Worm (Caenorhabditis elegans) whole organism, young adult: ENCODE results near the gene Y42A5A.5.
A peak's percentile ranks its signal among the peaks of the same experiment; 100 is the strongest.

Experiments used
- B0035.1 ChIP-seq: sonication (generic microtip); optimal IDR thresholded peaks from 2 replicates; lab custom pipeline; 2016; ENCODE audit warnings: missing genetic modification characterization, mild to moderate bottlenecking, missing compliant biosample characterization, missing genotype, missing genetic modification reagents
- C17E4.6 ChIP-seq: fragments of 200-800 bp; sonication (Bioruptor generic); IDR thresholded peaks from 2 replicates; pipeline ENCODE4 v1.3.6; 2022; ENCODE audit warnings: missing genetic modification reagents, missing genetic modification characterization, missing compliant biosample characterization
- D2030.7 ChIP-seq: fragments of 200-800 bp; sonication (Bioruptor generic); IDR thresholded peaks from 2 replicates; pipeline ENCODE4 v1.3.6; 2022; ENCODE audit warnings: missing genetic modification reagents, missing genetic modification characterization, missing compliant biosample characterization
- K11D2.4 ChIP-seq: fragments of 200-800 bp; sonication (Bioruptor generic); IDR thresholded peaks from 2 replicates; pipeline ENCODE4 v1.3.6; 2022; ENCODE audit warnings: missing genetic modification reagents, missing genetic modification characterization, missing compliant biosample characterization
- Y53F4B.3 ChIP-seq: fragments of 200-800 bp; sonication (Bioruptor generic); IDR thresholded peaks from 2 replicates; pipeline ENCODE4 v1.3.6; 2022; ENCODE audit warnings: missing genetic modification reagents, missing genetic modification characterization, missing compliant biosample characterization
- ama-1 ChIP-seq, 3 experiments: fragments of 150-350 bp in 1 of 3; sonication (generic microtip) in 2 of 3; optimal IDR thresholded peaks; 2 replicates each; lab custom pipeline; 2014 to 2018; ENCODE audit warnings: missing biosample characterization in 2 of 3, missing genetic modification characterization in 2 of 3, missing genetic modification reagents in 2 of 3
- athp-1 ChIP-seq: sonication (generic microtip); optimal IDR thresholded peaks from 2 replicates; lab custom pipeline; 2017; ENCODE audit warnings: mild to moderate bottlenecking, missing genetic modification characterization, missing compliant biosample characterization
- bed-2 ChIP-seq: fragments of 200-800 bp; sonication (Bioruptor generic); IDR thresholded peaks from 2 replicates; pipeline ENCODE4 v1.3.6; 2022; ENCODE audit warnings: missing genetic modification reagents, missing genetic modification characterization, missing compliant biosample characterization
- cebp-1 ChIP-seq, 2 experiments: fragments of 200-800 bp in 1 of 2; sonication (Bioruptor generic) in 1 of 2; sonication (generic microtip) in 1 of 2; IDR thresholded peaks in 1 of 2; optimal IDR thresholded peaks in 1 of 2; 2 replicates each; pipeline versions ENCODE4 v1.3.6 to Lab custom; 2017 to 2022; ENCODE audit warnings: missing compliant biosample characterization in 2 of 2, missing genetic modification characterization in 2 of 2, mild to moderate bottlenecking in 1 of 2, missing genetic modification reagents in 1 of 2, moderate library complexity in 1 of 2
- cebp-2 ChIP-seq: fragments of 200-800 bp; sonication (Bioruptor generic); IDR thresholded peaks from 2 replicates; pipeline ENCODE4 v1.3.6; 2022; ENCODE audit warnings: missing genetic modification characterization, missing compliant biosample characterization
- ceh-27 ChIP-seq: fragments of 200-800 bp; sonication (Bioruptor generic); optimal IDR thresholded peaks from 2 replicates; lab custom pipeline; 2018; ENCODE audit warnings: mild to moderate bottlenecking, missing genetic modification characterization, moderate library complexity, missing compliant biosample characterization
- ceh-58 ChIP-seq: fragments of 200-800 bp; sonication (Bioruptor generic); IDR thresholded peaks from 2 replicates; pipeline ENCODE4 v1.3.6; 2022; ENCODE audit warnings: missing genetic modification characterization, missing compliant biosample characterization
- ceh-79 ChIP-seq: sonication (generic microtip); optimal IDR thresholded peaks from 2 replicates; lab custom pipeline; 2017; ENCODE audit warnings: mild to moderate bottlenecking, missing genetic modification characterization, missing compliant biosample characterization
- ceh-91 ChIP-seq: fragments of 200-800 bp; sonication (Bioruptor generic); IDR thresholded peaks from 2 replicates; pipeline ENCODE4 v1.3.6; 2022; ENCODE audit warnings: missing genetic modification reagents, missing genetic modification characterization, missing compliant biosample characterization
- die-1 ChIP-seq: sonication (generic microtip); optimal IDR thresholded peaks from 2 replicates; lab custom pipeline; 2016; ENCODE audit warnings: missing genotype, mild to moderate bottlenecking, missing genetic modification characterization, missing compliant biosample characterization
- egl-18 ChIP-seq: fragments of 200-800 bp; sonication (Bioruptor generic); IDR thresholded peaks from 2 replicates; pipeline ENCODE4 v1.3.6; 2022; ENCODE audit warnings: missing genetic modification reagents, missing genetic modification characterization, missing compliant biosample characterization
- ekl-4 ChIP-seq: fragments of 200-800 bp; sonication (Bioruptor generic); IDR thresholded peaks from 2 replicates; pipeline ENCODE4 v1.3.6; 2022; ENCODE audit warnings: missing genetic modification reagents, missing genetic modification characterization, missing compliant biosample characterization
- hlh-12 ChIP-seq: sonication (generic microtip); optimal IDR thresholded peaks from 2 replicates; lab custom pipeline; 2016; ENCODE audit warnings: missing genetic modification characterization, missing compliant biosample characterization
- hmg-1.2 ChIP-seq: fragments of 200-800 bp; sonication (Bioruptor generic); IDR thresholded peaks from 2 replicates; pipeline ENCODE4 v1.3.6; 2022; ENCODE audit warnings: missing genetic modification reagents, missing genetic modification characterization, missing compliant biosample characterization
- lag-1 ChIP-seq: fragments of 200-800 bp; sonication (Bioruptor generic); IDR thresholded peaks from 2 replicates; pipeline ENCODE4 v1.3.6; 2022; ENCODE audit warnings: missing genetic modification reagents, missing genetic modification characterization, missing compliant biosample characterization
- lin-35 ChIP-seq, 3 experiments: fragments of 150-350 bp in 2 of 3; sonication (generic microtip) in 1 of 3; optimal IDR thresholded peaks; 2 replicates each; lab custom pipeline; 2014 to 2018; ENCODE audit warnings: missing biosample characterization in 3 of 3, missing genetic modification characterization in 3 of 3, missing genetic modification reagents in 3 of 3
- lin-40 ChIP-seq: sonication (generic microtip); optimal IDR thresholded peaks from 2 replicates; lab custom pipeline; 2016; ENCODE audit warnings: missing genetic modification characterization, mild to moderate bottlenecking, missing compliant biosample characterization, missing genotype, missing genetic modification reagents
- lir-1 ChIP-seq: fragments of 200-800 bp; sonication (Bioruptor generic); conservative IDR thresholded peaks from 2 replicates; pipeline ENCODE4 v1.3.6; 2022; ENCODE audit warnings: missing genetic modification reagents, missing genetic modification characterization, missing compliant biosample characterization
- lsl-1 ChIP-seq: fragments of 200-800 bp; sonication (Bioruptor generic); optimal IDR thresholded peaks from 2 replicates; lab custom pipeline; 2018; ENCODE audit warnings: mild to moderate bottlenecking, missing genetic modification characterization, moderate library complexity, missing compliant biosample characterization
- madf-10 ChIP-seq: sonication (generic microtip); optimal IDR thresholded peaks from 2 replicates; lab custom pipeline; 2016; ENCODE audit warnings: mild to moderate bottlenecking, missing genetic modification characterization, missing compliant biosample characterization
- madf-3 ChIP-seq: fragments of 200-800 bp; sonication (Bioruptor generic); IDR thresholded peaks from 2 replicates; pipeline ENCODE4 v1.3.6; 2022; ENCODE audit warnings: missing genetic modification reagents, missing genetic modification characterization, missing compliant biosample characterization
- mel-28 ChIP-seq: sonication (generic microtip); optimal IDR thresholded peaks from 2 replicates; lab custom pipeline; 2016; ENCODE audit warnings: borderline replicate concordance, mild to moderate bottlenecking, missing genetic modification characterization, missing compliant biosample characterization
- mxl-1 ChIP-seq: sonication (generic microtip); optimal IDR thresholded peaks from 2 replicates; lab custom pipeline; 2016; ENCODE audit warnings: missing genetic modification characterization, missing compliant biosample characterization
- nfya-1 ChIP-seq: sonication (generic microtip); optimal IDR thresholded peaks from 2 replicates; lab custom pipeline; 2017; ENCODE audit warnings: antibody characterized with exemption, missing compliant biosample characterization, missing genetic modification characterization, borderline replicate concordance; ENCODE audit not compliant: insufficient read depth
- nfya-2 ChIP-seq: fragments of 200-800 bp; sonication (Bioruptor generic); IDR thresholded peaks from 2 replicates; pipeline ENCODE4 v1.3.6; 2022; ENCODE audit warnings: missing genetic modification reagents, missing genetic modification characterization, missing compliant biosample characterization
- nhr-120 ChIP-seq: fragments of 200-800 bp; sonication (Bioruptor generic); IDR thresholded peaks from 2 replicates; pipeline ENCODE4 v1.3.6; 2022; ENCODE audit warnings: missing genetic modification characterization, missing compliant biosample characterization
- nhr-27 ChIP-seq: fragments of 200-800 bp; sonication (Bioruptor generic); optimal IDR thresholded peaks from 2 replicates; lab custom pipeline; 2018; ENCODE audit warnings: mild to moderate bottlenecking, missing genetic modification characterization, moderate library complexity, missing compliant biosample characterization
- nhr-80 ChIP-seq: sonication (generic microtip); optimal IDR thresholded peaks from 2 replicates; lab custom pipeline; 2016; ENCODE audit warnings: missing genetic modification characterization, missing compliant biosample characterization
- nhr-90 ChIP-seq: sonication (generic microtip); optimal IDR thresholded peaks from 2 replicates; lab custom pipeline; 2016; ENCODE audit warnings: missing genotype, mild to moderate bottlenecking, missing genetic modification characterization, missing compliant biosample characterization
- pha-4 ChIP-seq: fragments of 150-350 bp; sonication (generic microtip); optimal IDR thresholded peaks from 2 replicates; lab custom pipeline; 2014; ENCODE audit warnings: missing biosample characterization, missing genetic modification reagents, missing genetic modification characterization
- rec-8 ChIP-seq, 2 experiments: sonication (generic microtip); optimal IDR thresholded peaks; 2 replicates each; lab custom pipeline; 2016; ENCODE audit warnings: mild to moderate bottlenecking in 2 of 2, missing genetic modification characterization in 2 of 2, missing genetic modification reagents in 2 of 2, missing genotype in 2 of 2, missing biosample characterization in 1 of 2, missing compliant biosample characterization in 1 of 2, moderate library complexity in 1 of 2
- repo-1 ChIP-seq: sonication (generic microtip); optimal IDR thresholded peaks from 2 replicates; lab custom pipeline; 2017; ENCODE audit warnings: mild to moderate bottlenecking, missing genetic modification characterization, missing compliant biosample characterization
- rpc-1 ChIP-seq, 2 experiments: fragments of 150-350 bp in 1 of 2; sonication (generic microtip) in 1 of 2; optimal IDR thresholded peaks; 2 replicates each; lab custom pipeline; 2014 to 2018; ENCODE audit warnings: missing biosample characterization in 1 of 2, missing genetic modification characterization in 1 of 2, missing genetic modification reagents in 1 of 2, missing genotype in 1 of 2
- sdz-38 ChIP-seq: sonication (generic microtip); optimal IDR thresholded peaks from 2 replicates; lab custom pipeline; 2016; ENCODE audit warnings: missing genotype, missing genetic modification characterization, missing compliant biosample characterization
- sea-2 ChIP-seq: fragments of 200-800 bp; sonication (Bioruptor generic); IDR thresholded peaks from 2 replicates; pipeline ENCODE4 v1.3.6; 2022; ENCODE audit warnings: missing genetic modification characterization, missing compliant biosample characterization
- snpc-3.4 ChIP-seq: sonication (generic microtip); optimal IDR thresholded peaks from 2 replicates; lab custom pipeline; 2017; ENCODE audit warnings: missing genetic modification characterization, mild to moderate bottlenecking, missing compliant biosample characterization, antibody characterized with exemption, moderate library complexity, missing genotype, missing genetic modification reagents
- tbx-9 ChIP-seq: sonication (generic microtip); optimal IDR thresholded peaks from 2 replicates; lab custom pipeline; 2016; ENCODE audit warnings: borderline replicate concordance, missing genetic modification characterization, inconsistent platforms, missing compliant biosample characterization
- unc-130 ChIP-seq: sonication (generic microtip); optimal IDR thresholded peaks from 2 replicates; lab custom pipeline; 2016; ENCODE audit warnings: missing genetic modification reagents, missing genetic modification characterization, missing compliant biosample characterization
- zfh-2 ChIP-seq: fragments of 200-800 bp; sonication (Bioruptor generic); conservative IDR thresholded peaks from 2 replicates; pipeline ENCODE4 v1.3.6; 2022; ENCODE audit warnings: missing genetic modification reagents, missing genetic modification characterization, missing compliant biosample characterization
- zim-3 ChIP-seq: sonication (generic microtip); optimal IDR thresholded peaks from 2 replicates; lab custom pipeline; 2017; ENCODE audit warnings: mild to moderate bottlenecking, missing genetic modification characterization, moderate library complexity, missing compliant biosample characterization
- ztf-25 ChIP-seq: fragments of 200-800 bp; sonication (Bioruptor generic); IDR thresholded peaks from 2 replicates; pipeline ENCODE4 v1.3.6; 2022; ENCODE audit warnings: missing genetic modification reagents, missing genetic modification characterization, missing compliant biosample characterization
- ztf-26 ChIP-seq: sonication (generic microtip); optimal IDR thresholded peaks from 2 replicates; lab custom pipeline; 2017; ENCODE audit warnings: missing genetic modification characterization, missing compliant biosample characterization

Gene Y42A5A.5

ce11 chrV:11113041-11113574 lies 3.6 kb upstream of the Y42A5A.5 start, which contains the start of gene erfa-3 (continued):
- TF ChIP-seq lin-40 (tag; lab: Kevin White, UChicago), result peak; percentile 49
- no peak for TF ChIP-seq pha-4
- TF ChIP-seq hlh-12 (tag; lab: Kevin White, UChicago), result no peak
- TF ChIP-seq tbx-9 (tag; lab: Kevin White, UChicago), result no peak
- TF ChIP-seq unc-130, result no peak
- TF ChIP-seq hmg-1.2 (GFP tag; lab: Robert Waterston, UW), result peak; percentile 43; the same call in 1 of the 2 replicates
- no peak for TF ChIP-seq mel-28 (tag; lab: Kevin White, UChicago)
- TF ChIP-seq sdz-38, result no peak
- TF ChIP-seq ceh-79 (tag; lab: Kevin White, UChicago), result no peak
- TF ChIP-seq lsl-1 (GFP tag; lab: Kevin White, UChicago), result peak; percentile 28
- no peak for TF ChIP-seq nhr-90
- TF ChIP-seq lir-1 (GFP tag; lab: Robert Waterston, UW), result 0 out of 2 replicates have a peak, but pooled peaks have one; percentile 23
- TF ChIP-seq Y53F4B.3 (GFP tag; lab: Robert Waterston, UW), result no peak
- peak; percentile 53 for TF ChIP-seq die-1 (tag; lab: Kevin White, UChicago)
- 0 out of 2 replicates have a peak, but pooled peaks have one; percentile 63 for TF ChIP-seq egl-18
- 0 out of 2 replicates have a peak, but pooled peaks have one; percentile 41 for TF ChIP-seq K11D2.4
- peak; percentile 85 for TF ChIP-seq snpc-3.4 (tag; lab: Kevin White, UChicago)
- no peak for TF ChIP-seq zim-3 (tag; lab: Kevin White, UChicago)
- TF ChIP-seq nhr-120 (GFP tag; lab: Robert Waterston, UW), result no peak
- TF ChIP-seq ceh-91 (GFP tag; lab: Robert Waterston, UW), result no peak; the same call in 1 of the 2 replicates
- TF ChIP-seq athp-1 (tag; lab: Kevin White, UChicago), result peak; percentile 2
- TF ChIP-seq nhr-27 (tag; lab: Kevin White, UChicago), result no peak
- TF ChIP-seq zfh-2, result no peak
- TF ChIP-seq repo-1 (tag; lab: Kevin White, UChicago), result peak; percentile 44
- no peak for TF ChIP-seq mxl-1
- TF ChIP-seq ztf-25 (GFP tag; lab: Robert Waterston, UW), result no peak
- no peak for TF ChIP-seq rec-8 (tag; optimal IDR thresholded peaks at IDR 0.05; lab: Kevin White, UChicago)
- no peak for TF ChIP-seq sea-2 (GFP tag; lab: Robert Waterston, UW)
- TF ChIP-seq ceh-58 (GFP tag; lab: Robert Waterston, UW), result no peak
- TF ChIP-seq C17E4.6, result no peak
- no peak for TF ChIP-seq ztf-26 (tag; lab: Kevin White, UChicago)
- no peak for TF ChIP-seq B0035.1 (tag; lab: Kevin White, UChicago)
- TF ChIP-seq madf-3 (GFP tag; lab: Robert Waterston, UW), result no peak
- peak; percentile 7 for TF ChIP-seq madf-10 (tag; lab: Kevin White, UChicago)
- TF ChIP-seq lag-1 (GFP tag; lab: Robert Waterston, UW), result no peak
- TF ChIP-seq D2030.7 (GFP tag; lab: Robert Waterston, UW), result peak; percentile 38; the same call in 1 of the 2 replicates
- no peak for TF ChIP-seq bed-2
- peak; percentile 93 for TF ChIP-seq cebp-1 (GFP tag; IDR thresholded peaks at IDR 0.05; lab: Robert Waterston, UW)
- TF ChIP-seq cebp-1 (tag; optimal IDR thresholded peaks at IDR 0.05; lab: Kevin White, UChicago), result peak; percentile 97
- TF ChIP-seq cebp-2 (GFP tag; lab: Robert Waterston, UW), result no peak
- TF ChIP-seq ekl-4 (GFP tag; lab: Robert Waterston, UW), result peak; percentile 62; the same call in 1 of the 2 replicates
- TF ChIP-seq ama-1 (optimal IDR thresholded peaks at IDR 0.05; lab: Kevin White, UChicago), result no peak
- TF ChIP-seq ama-1 (GFP tag; optimal IDR thresholded peaks at IDR 0.05; lab: Kevin White, UChicago), result peak in 1 of 2 experiments; percentile 30
- no peak for TF ChIP-seq ceh-27 (GFP tag; lab: Kevin White, UChicago)
- no peak for TF ChIP-seq nfya-2 (GFP tag; lab: Robert Waterston, UW)
- peak; percentile 63 for TF ChIP-seq nhr-80 (tag; lab: Kevin White, UChicago)
- TF ChIP-seq rpc-1 (optimal IDR thresholded peaks at IDR 0.05; lab: Kevin White, UChicago), result peak; percentile 44
- TF ChIP-seq rpc-1 (tag; optimal IDR thresholded peaks at IDR 0.05; lab: Kevin White, UChicago), result no peak
- TF ChIP-seq lin-35 (GFP tag; optimal IDR thresholded peaks at IDR 0.05; lab: Kevin White, UChicago), result peak in 1 of 3 experiments; percentile 69
- no peak for TF ChIP-seq nfya-1
